Fruit fly (Drosophila melanogaster) whole organism, wandering third instar larva: ENCODE data around the gene et.

ENCODE experiments used
- CG32264 ChIP-seq: fragments of 200-800 bp; sonication (Bioruptor generic); optimal IDR thresholded peaks from 2 replicates; lab custom pipeline; 2016; ENCODE audit warnings: missing biosample characterization, missing genetic modification characterization
- Hr78 ChIP-seq: fragments of >200 bp; optimal IDR thresholded peaks from 2 replicates; lab custom pipeline; 2017; ENCODE audit warnings: missing biosample characterization, missing genetic modification characterization
- Hr83 ChIP-seq: fragments of 200-300 bp; sonication (Bioruptor generic); optimal IDR thresholded peaks from 2 replicates; lab custom pipeline; 2016; ENCODE audit warnings: missing biosample characterization, mild to moderate bottlenecking, missing genetic modification characterization, moderate library complexity; ENCODE audit not compliant: poor library complexity, severe bottlenecking
- N ChIP-seq: fragments of >200 bp; optimal IDR thresholded peaks from 2 replicates; lab custom pipeline; 2018; ENCODE audit warnings: missing biosample characterization, missing external identifiers, missing genetic modification characterization
- OdsH ChIP-seq: fragments of 200-800 bp; sonication (Bioruptor generic); optimal IDR thresholded peaks from 2 replicates; lab custom pipeline; 2016; ENCODE audit warnings: missing biosample characterization, mild to moderate bottlenecking, missing genetic modification characterization
- Vsx2 ChIP-seq: fragments of 200-300, 225-300 bp; sonication (Bioruptor generic); optimal IDR thresholded peaks from 2 replicates; lab custom pipeline; 2018; ENCODE audit warnings: missing biosample characterization, missing genetic modification characterization; ENCODE audit not compliant: partially characterized antibody
- br ChIP-seq: fragments of 200-800 bp; sonication (Bioruptor generic); optimal IDR thresholded peaks from 2 replicates; lab custom pipeline; 2016; ENCODE audit warnings: missing biosample characterization, missing genetic modification characterization
- ey ChIP-seq: fragments of 200-800 bp; sonication (Bioruptor generic); optimal IDR thresholded peaks from 2 replicates; lab custom pipeline; 2016; ENCODE audit warnings: missing biosample characterization, missing genetic modification characterization
- fru ChIP-seq: fragments of 200-800 bp; sonication (Bioruptor generic); optimal IDR thresholded peaks from 3 replicates; lab custom pipeline; 2016; ENCODE audit warnings: missing biosample characterization, mild to moderate bottlenecking, missing genetic modification characterization
- lola ChIP-seq: fragments of >200 bp; optimal IDR thresholded peaks from 2 replicates; lab custom pipeline; 2017; ENCODE audit warnings: missing biosample characterization, missing genetic modification characterization
- psq ChIP-seq: fragments of 200-800 bp; sonication (Bioruptor generic); optimal IDR thresholded peaks from 3 replicates; lab custom pipeline; 2017; ENCODE audit warnings: missing biosample characterization, mild to moderate bottlenecking, missing genetic modification characterization, moderate library complexity
- rgr ChIP-seq: fragments of 200-800 bp; sonication (Bioruptor generic); optimal IDR thresholded peaks from 3 replicates; lab custom pipeline; 2016; ENCODE audit warnings: missing biosample characterization, mild to moderate bottlenecking, missing genetic modification characterization
- usp ChIP-seq: fragments of >200 bp; optimal IDR thresholded peaks from 2 replicates; lab custom pipeline; 2017; ENCODE audit warnings: missing biosample characterization, missing genetic modification characterization

dm6 chrX:19637002-19637420 is 38.7 kb downstream of the et start:
- TF ChIP-seq Hr78 (GFP tag; lab: Kevin White, UChicago) (no peak), N (GFP tag; lab: Kevin White, UChicago) (no peak), br (GFP tag; lab: Kevin White, UChicago) (peak; percentile 13), Vsx2 (GFP tag; lab: Kevin White, UChicago) (no peak), OdsH (no peak), psq (GFP tag; lab: Kevin White, UChicago) (peak; percentile 79), usp (GFP tag; lab: Kevin White, UChicago) (no peak), fru (GFP tag; lab: Kevin White, UChicago) (peak; percentile 27), lola (GFP tag; lab: Kevin White, UChicago) (no peak), rgr (GFP tag; lab: Kevin White, UChicago) (peak; percentile 33), Hr83 (GFP tag; lab: Kevin White, UChicago) (no peak), ey (GFP tag; lab: Kevin White, UChicago) (no peak), CG32264 (no peak)
